Fruit fly (Drosophila melanogaster): ENCODE results near the gene ttk.

Gene ttk

DNA sequence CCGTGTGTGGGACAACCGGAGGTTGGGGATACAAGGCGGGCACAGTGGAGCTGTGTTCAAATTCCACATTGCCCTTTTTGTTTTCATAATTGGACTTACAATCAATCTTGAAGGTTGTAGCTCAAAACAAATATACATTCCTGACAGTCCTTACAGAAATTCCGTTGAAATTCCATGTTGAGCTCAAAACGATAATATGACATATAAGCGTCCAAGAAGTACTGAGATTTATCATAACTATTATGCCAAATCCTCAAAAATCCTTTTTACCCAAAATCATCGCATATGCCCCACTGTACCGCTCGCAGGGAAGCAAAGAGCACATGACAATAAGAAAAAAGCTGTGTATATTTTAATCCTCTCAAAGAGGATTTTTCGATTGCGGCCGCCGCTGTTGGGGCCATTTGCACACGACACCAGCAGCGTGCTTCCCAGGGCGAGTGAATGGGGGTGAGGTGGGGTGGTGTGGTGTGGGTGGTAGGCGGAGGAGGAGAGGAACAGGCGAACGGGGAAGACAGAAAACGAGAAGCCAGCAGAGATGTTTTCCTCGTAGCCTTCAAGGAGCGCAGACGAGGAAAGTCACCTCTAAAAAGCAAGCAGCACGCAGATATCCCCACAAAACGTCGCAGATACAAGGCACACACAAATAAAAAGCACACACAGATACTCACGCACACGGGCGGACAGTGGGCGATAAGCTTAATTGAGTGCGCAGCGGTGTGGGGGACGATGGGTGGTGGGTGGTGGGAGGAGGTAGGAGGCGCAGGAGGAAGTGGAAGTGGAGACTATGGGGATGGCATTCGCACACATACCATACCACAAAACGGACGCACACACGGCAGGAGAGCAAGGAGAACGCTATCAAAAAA is 3.9 kb downstream of the ttk start (continued):
- peak; percentile 39 for TF ChIP-seq pnt (GFP tag; optimal IDR thresholded peaks at IDR 0.05)
- peak; percentile 27 for TF ChIP-seq emc (GFP tag; optimal IDR thresholded peaks at IDR 0.05)
- peak; percentile 42 for TF ChIP-seq HmgZ (tag; optimal IDR thresholded peaks at IDR 0.05)
- TF ChIP-seq CG4820 (GFP tag; optimal IDR thresholded peaks at IDR 0.05) = no peak
- TF ChIP-seq Ada2b (GFP tag; IDR thresholded peaks at IDR 0.05) = peak; percentile 44; the same call in 1 of the 2 replicates
- TF ChIP-seq CG15073 (GFP tag; optimal IDR thresholded peaks at IDR 0.05) = no peak
- TF ChIP-seq MBD-R2 (GFP tag; IDR thresholded peaks at IDR 0.05) = peak; percentile 8; the same call in 1 of the 2 replicates
- TF ChIP-seq NfI (GFP tag; optimal IDR thresholded peaks at IDR 0.05) = peak; percentile 66
- peak; percentile 52; the same call in 1 of the 3 replicates for TF ChIP-seq CG14050 (GFP tag; IDR thresholded peaks at IDR 0.05)
- peak; percentile 34 for TF ChIP-seq CG6813 (GFP tag; optimal IDR thresholded peaks at IDR 0.05)
- TF ChIP-seq Gsc (GFP tag; IDR thresholded peaks at IDR 0.05) = no peak
- TF ChIP-seq Sin3A (optimal IDR thresholded peaks at IDR 0.05) = no peak
- peak; percentile 1 for TF ChIP-seq slp2 (GFP tag; optimal IDR thresholded peaks at IDR 0.05)
- peak; percentile 14 for TF ChIP-seq Dek (tag; optimal IDR thresholded peaks at IDR 0.05)
- peak; percentile 74 for TF ChIP-seq gem (tag; optimal IDR thresholded peaks at IDR 0.05)
- TF ChIP-seq kay (GFP tag; optimal IDR thresholded peaks at IDR 0.05) = peak; percentile 47
- peak; percentile 65 for TF ChIP-seq CG18619 (GFP tag; optimal IDR thresholded peaks at IDR 0.05)
- no peak for TF ChIP-seq CG11456 (GFP tag; IDR thresholded peaks at IDR 0.05)
- TF ChIP-seq CG8765 (GFP tag; IDR thresholded peaks at IDR 0.05) = no peak
- peak; percentile 53 for TF ChIP-seq CG13296 (GFP tag; optimal IDR thresholded peaks at IDR 0.05)
- peak; percentile 33 for TF ChIP-seq CG12744 (GFP tag; optimal IDR thresholded peaks at IDR 0.05)
- TF ChIP-seq CG10366 (GFP tag; IDR thresholded peaks at IDR 0.05) = peak; percentile 51
- TF ChIP-seq bsh (GFP tag; optimal IDR thresholded peaks at IDR 0.05) = peak; percentile 51 to 64
- TF ChIP-seq CG2678 (tag; optimal IDR thresholded peaks at IDR 0.05) = peak; percentile 78
- peak; percentile 52 for TF ChIP-seq pb (GFP tag; optimal IDR thresholded peaks at IDR 0.05)
- TF ChIP-seq CG3281 (GFP tag; optimal IDR thresholded peaks at IDR 0.05) = peak; percentile 70
- peak; percentile 51 for TF ChIP-seq CG14441 (GFP tag; IDR thresholded peaks at IDR 0.05)
- no peak for TF ChIP-seq CG14860 (GFP tag; IDR thresholded peaks at IDR 0.05; ENCODE audit: partially characterized antibody)
- peak; percentile 66 for TF ChIP-seq HLH54F (GFP tag; optimal IDR thresholded peaks at IDR 0.05)
- peak; percentile 67 for TF ChIP-seq Atf-2 (GFP tag; optimal IDR thresholded peaks at IDR 0.05)
- peak; percentile 45 for TF ChIP-seq NK7.1 (GFP tag; optimal IDR thresholded peaks at IDR 0.05)
- TF ChIP-seq CG18476 (GFP tag; optimal IDR thresholded peaks at IDR 0.05) = no peak
- TF ChIP-seq tgo (GFP tag; IDR thresholded peaks at IDR 0.05) = peak; percentile 51; the same call in 2 of the 3 replicates
- peak; percentile 17; the same call in 1 of the 2 replicates for TF ChIP-seq Bgb (GFP tag; IDR thresholded peaks at IDR 0.05; ENCODE audit: partially characterized antibody)
- TF ChIP-seq BtbVII (GFP tag; optimal IDR thresholded peaks at IDR 0.05) = peak; percentile 54
- peak; percentile 80; the same call in 2 of the 3 replicates for TF ChIP-seq dysf (GFP tag; IDR thresholded peaks at IDR 0.05)
- TF ChIP-seq ap (GFP tag; IDR thresholded peaks at IDR 0.05) = peak; percentile 45; the same call in 1 of the 2 replicates
- TF ChIP-seq NFAT (GFP tag; IDR thresholded peaks at IDR 0.05) = no peak
- TF ChIP-seq CG4404 (GFP tag; IDR thresholded peaks at IDR 0.05) = no peak
- TF ChIP-seq HLHmδ (GFP tag; optimal IDR thresholded peaks at IDR 0.05) = no peak
- TF ChIP-seq pzg (GFP tag; optimal IDR thresholded peaks at IDR 0.05) = no peak
- TF ChIP-seq shn (GFP tag; optimal IDR thresholded peaks at IDR 0.05) = peak; percentile 73
- TF ChIP-seq gcm2 (GFP tag; optimal IDR thresholded peaks at IDR 0.05) = no peak
- TF ChIP-seq so (GFP tag; IDR thresholded peaks at IDR 0.05) = 0 out of 3 replicates have a peak, but pooled peaks have one; percentile 19
- TF ChIP-seq az2 (GFP tag; optimal IDR thresholded peaks at IDR 0.05) = peak; percentile 50
- peak; percentile 71 for TF ChIP-seq pho (GFP tag; optimal IDR thresholded peaks at IDR 0.05)
- TF ChIP-seq yki (optimal IDR thresholded peaks at IDR 0.05) = no peak
- peak; percentile 59 for TF ChIP-seq Sox100B (GFP tag; optimal IDR thresholded peaks at IDR 0.05)
- no peak for TF ChIP-seq CG5245 (GFP tag; optimal IDR thresholded peaks at IDR 0.05)
- no peak for TF ChIP-seq btn (GFP tag; optimal IDR thresholded peaks at IDR 0.05)

Measured in whole organism, embryonic.